Worm (Caenorhabditis elegans) whole organism, L1 larva: ENCODE measurements around the gene W07G4.8.

Source experiments
- ceh-8 ChIP-seq: fragments of 200-800 bp; sonication (Bioruptor generic); optimal IDR thresholded peaks from 2 replicates; lab custom pipeline; 2018; ENCODE audit warnings: mild to moderate bottlenecking, missing genetic modification characterization, moderate library complexity, missing compliant biosample characterization
- unc-130 ChIP-seq: fragments of 150-350 bp; optimal IDR thresholded peaks from 2 replicates; lab custom pipeline; 2017; ENCODE audit warnings: missing biosample characterization, missing genetic modification characterization, inconsistent platforms
- zag-1 ChIP-seq: fragments of 150-350 bp; optimal IDR thresholded peaks from 2 replicates; lab custom pipeline; 2014; ENCODE audit warnings: missing biosample characterization, missing genetic modification characterization

DNA sequence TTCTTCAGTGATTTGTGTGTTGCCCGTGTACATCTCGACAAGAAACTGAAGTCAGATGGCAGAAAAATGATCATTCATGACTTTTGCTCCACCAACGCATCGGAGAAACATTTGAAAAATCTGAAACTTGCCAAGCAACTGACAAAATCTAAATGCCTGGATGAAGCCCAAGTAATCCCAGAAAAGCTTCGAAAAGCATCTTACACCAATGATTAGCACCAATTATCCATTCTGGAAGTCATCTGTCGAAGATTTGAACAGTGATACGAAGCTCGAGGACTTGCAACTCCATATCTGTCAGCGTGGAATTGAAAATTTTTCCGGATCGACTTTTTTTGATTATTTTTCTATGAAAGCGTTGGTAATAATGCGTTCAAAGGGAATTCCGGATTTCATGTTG lies 14.0 kb upstream of the W07G4.8 start:
- TF ChIP-seq zag-1 (tag; lab: Kevin White, UChicago) = no peak
- no peak for TF ChIP-seq unc-130 (tag; lab: Kevin White, UChicago)
- TF ChIP-seq ceh-8 = no peak
